Worm (Caenorhabditis elegans) whole organism, midembryonic: ENCODE measurements around the gene Y73F8A.5.
"Not testable (repeated sequence)": the region's sequence is repeated elsewhere in the genome, so short reads cannot be mapped to it uniquely, and the experiment has no call there.

Experiments
- T22C8.4 ChIP-seq: fragments of 200-800 bp; sonication (Bioruptor generic); IDR thresholded peaks from 2 replicates; pipeline ENCODE4 v1.3.6; 2022; ENCODE audit warnings: missing genetic modification characterization, missing compliant biosample characterization
- cog-1 ChIP-seq: sonication (generic microtip); optimal IDR thresholded peaks from 2 replicates; lab custom pipeline; 2016; ENCODE audit warnings: missing genetic modification characterization, missing compliant biosample characterization
- flt-1 ChIP-seq: fragments of 200-800 bp; sonication (Bioruptor generic); IDR thresholded peaks from 2 replicates; pipeline ENCODE4 v1.3.6; 2022; ENCODE audit warnings: missing genetic modification characterization, missing compliant biosample characterization
- klf-2 ChIP-seq: fragments of 200-800 bp; sonication (Bioruptor generic); conservative IDR thresholded peaks from 2 replicates; pipeline ENCODE4 v1.3.6; 2022; ENCODE audit warnings: missing genetic modification reagents, missing genetic modification characterization, missing compliant biosample characterization
- med-1 ChIP-seq: sonication (generic microtip); optimal IDR thresholded peaks from 2 replicates; lab custom pipeline; 2017; ENCODE audit warnings: missing genetic modification characterization, mild to moderate bottlenecking, missing compliant biosample characterization, antibody characterized with exemption, missing genetic modification reagents; ENCODE audit not compliant: insufficient read depth
- ref-1 ChIP-seq: fragments of 200-800 bp; sonication (Bioruptor generic); conservative IDR thresholded peaks from 2 replicates; pipeline ENCODE4 v1.3.6; 2022; ENCODE audit warnings: missing genetic modification reagents, missing genetic modification characterization, missing compliant biosample characterization
- tab-1 ChIP-seq: fragments of 200-800 bp; sonication (Bioruptor generic); IDR thresholded peaks from 2 replicates; pipeline ENCODE4 v1.3.6; 2022; ENCODE audit warnings: missing genetic modification characterization, missing compliant biosample characterization
- ztf-23 ChIP-seq: fragments of 200-800 bp; sonication (Bioruptor generic); IDR thresholded peaks from 2 replicates; pipeline ENCODE4 v1.3.6; 2022; ENCODE audit warnings: missing genetic modification reagents, missing genetic modification characterization, missing compliant biosample characterization
- ztf-29 ChIP-seq: fragments of 200-800 bp; sonication (Bioruptor generic); IDR thresholded peaks from 2 replicates; pipeline ENCODE4 v1.3.6; 2022; ENCODE audit warnings: missing genetic modification reagents, missing genetic modification characterization, missing compliant biosample characterization

The Y73F8A.5 gene

DNA sequence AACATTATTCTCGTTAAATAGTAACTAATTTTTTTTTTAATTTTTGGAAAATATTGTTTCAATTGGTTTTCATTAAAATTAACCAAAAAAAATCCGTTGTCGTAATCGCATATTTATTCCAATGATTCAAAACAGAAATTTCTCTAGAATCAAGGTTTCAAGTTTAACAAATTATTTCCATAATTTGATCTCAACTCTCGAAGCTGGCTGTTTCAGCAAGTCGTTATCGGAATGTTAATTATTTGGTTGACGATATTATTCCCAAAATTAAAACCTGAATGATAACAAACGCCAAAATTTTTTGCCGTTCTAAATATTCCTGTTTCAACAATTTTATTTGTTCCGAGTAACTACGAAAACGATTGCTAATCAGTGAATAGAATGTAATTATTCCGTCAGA is 40.4 kb downstream of the Y73F8A.5 start:
- TF ChIP-seq tab-1 (GFP tag; lab: Robert Waterston, UW) (no peak), klf-2 (GFP tag; lab: Robert Waterston, UW) (no peak), ref-1 (GFP tag; lab: Robert Waterston, UW) (no peak), flt-1 (GFP tag; lab: Robert Waterston, UW) (no peak), med-1 (no peak), cog-1 (tag; lab: Kevin White, UChicago) (no peak), ztf-29 (no peak), T22C8.4 (GFP tag; lab: Robert Waterston, UW) (no peak), ztf-23 (GFP tag; lab: Robert Waterston, UW) (no peak)

DNA sequence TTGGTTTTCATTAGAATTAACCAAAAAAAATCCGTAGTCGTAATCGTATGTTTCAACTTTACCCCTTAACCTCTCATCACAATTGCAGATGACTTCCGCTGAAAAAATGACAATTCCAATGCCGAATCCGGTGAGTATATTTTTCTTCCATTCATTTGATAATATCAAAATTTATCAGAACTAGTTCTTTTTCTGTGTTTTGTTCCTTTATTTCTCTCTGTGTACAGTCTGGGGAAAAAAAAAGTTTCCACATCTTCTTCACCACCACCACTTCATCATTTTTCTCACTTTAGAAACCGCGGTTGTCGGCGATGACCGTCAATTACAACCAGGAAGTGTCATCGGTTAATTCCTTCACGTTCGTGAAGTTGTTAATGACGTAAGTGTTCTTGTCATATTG is 42.5 kb downstream of the Y73F8A.5 start, which contains the start of gene best-21:
best-21 (plus strand) TSS at position 301 of the 400 bp plus-strand sequence.
- TF ChIP-seq ztf-23 (GFP tag; lab: Robert Waterston, UW) (no peak), klf-2 (GFP tag; lab: Robert Waterston, UW) (no peak), ztf-29 (no peak), med-1 (no peak), cog-1 (tag; lab: Kevin White, UChicago) (no peak), tab-1 (GFP tag; lab: Robert Waterston, UW) (no peak), ref-1 (GFP tag; lab: Robert Waterston, UW) (no peak), flt-1 (GFP tag; lab: Robert Waterston, UW) (no peak), T22C8.4 (GFP tag; lab: Robert Waterston, UW) (no peak)

DNA sequence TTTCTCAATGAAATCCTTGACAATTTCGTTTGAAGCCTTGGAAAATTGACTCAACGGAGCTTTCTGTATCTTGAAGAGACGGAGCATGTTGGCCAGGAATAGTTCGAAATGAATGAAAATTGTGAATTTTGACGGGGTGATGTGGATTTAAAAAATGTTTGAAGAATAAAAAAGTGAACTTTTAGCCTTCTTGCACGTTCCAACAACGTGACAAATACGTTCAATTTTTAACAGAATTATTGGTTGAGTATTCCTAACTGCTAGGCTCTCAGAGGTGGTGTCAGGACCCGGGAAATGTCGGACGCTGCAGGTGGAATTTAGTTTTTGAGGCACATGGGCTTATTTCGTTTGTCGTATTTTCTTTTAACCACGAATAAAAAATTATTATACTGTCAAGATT is 51.9 kb downstream of the Y73F8A.5 start, which contains the start of gene Y73F8A.12:
Y73F8A.12 (minus strand) TSS at position 101 of the 400 bp plus-strand sequence.
- not testable (repeated sequence) for TF ChIP-seq ztf-29; cog-1 (tag; lab: Kevin White, UChicago); flt-1 (GFP tag; lab: Robert Waterston, UW)

DNA sequence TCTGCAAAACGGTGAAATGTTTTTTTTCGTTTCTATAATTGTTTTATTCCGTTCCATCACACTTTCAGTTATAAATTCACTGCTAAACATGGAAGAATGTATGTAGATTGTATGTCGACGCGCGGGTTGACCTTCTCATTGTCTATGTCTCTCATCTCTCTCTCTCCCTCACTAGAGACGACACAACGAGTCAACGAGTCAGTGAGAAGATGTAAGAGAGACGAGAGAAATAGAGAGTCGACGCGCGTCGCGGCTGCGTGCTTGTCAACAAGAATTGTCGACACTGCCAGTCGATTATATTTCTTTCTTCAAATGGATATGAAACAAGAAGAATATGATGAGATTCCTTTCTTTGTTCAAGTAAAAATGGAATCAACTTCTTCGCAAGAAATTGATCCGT is 52.3 kb downstream of the Y73F8A.5 start, which contains the start of gene Y73F8A.13:
Y73F8A.13 (plus strand) TSS at position 240 of the 400 bp plus-strand sequence.
- TF ChIP-seq ref-1 (GFP tag; lab: Robert Waterston, UW) (no peak), med-1 (no peak), T22C8.4 (GFP tag; lab: Robert Waterston, UW) (no peak), ztf-29 (no peak), flt-1 (GFP tag; lab: Robert Waterston, UW) (no peak), ztf-23 (GFP tag; lab: Robert Waterston, UW) (no peak), cog-1 (tag; lab: Kevin White, UChicago) (no peak), tab-1 (GFP tag; lab: Robert Waterston, UW) (no peak), klf-2 (GFP tag; lab: Robert Waterston, UW) (no peak)

DNA sequence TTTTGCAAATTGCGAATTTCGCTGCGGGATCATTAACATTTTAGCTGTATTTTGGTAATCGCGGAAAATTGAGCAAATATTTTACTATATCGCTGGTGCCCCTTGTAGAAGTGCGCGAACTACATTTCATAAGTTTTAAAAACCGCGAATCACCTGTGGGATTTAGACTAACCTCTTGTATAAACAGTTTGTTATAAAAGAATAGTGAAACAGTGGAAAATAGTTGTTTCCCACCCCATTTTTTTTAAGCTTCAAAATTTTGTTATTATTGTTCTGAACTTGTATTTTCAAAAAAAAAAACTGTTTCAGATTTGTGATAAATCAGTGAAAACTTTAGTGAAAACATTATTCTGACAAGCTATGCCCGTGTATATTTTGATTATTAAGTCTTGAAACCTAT is 55.8 kb downstream of the Y73F8A.5 start:
- no peak for TF ChIP-seq cog-1 (tag; lab: Kevin White, UChicago)
- no peak for TF ChIP-seq med-1
- TF ChIP-seq tab-1 (GFP tag; lab: Robert Waterston, UW): no peak
- no peak for TF ChIP-seq T22C8.4 (GFP tag; lab: Robert Waterston, UW)
- no peak for TF ChIP-seq ztf-29
- no peak for TF ChIP-seq ztf-23 (GFP tag; lab: Robert Waterston, UW)
- TF ChIP-seq ref-1 (GFP tag; lab: Robert Waterston, UW): no peak
- TF ChIP-seq klf-2 (GFP tag; lab: Robert Waterston, UW): no peak
- TF ChIP-seq flt-1 (GFP tag; lab: Robert Waterston, UW): no peak
